Worm (Caenorhabditis elegans): ENCODE data around the gene ccdc-149.

ccdc-149 gene

DNA sequence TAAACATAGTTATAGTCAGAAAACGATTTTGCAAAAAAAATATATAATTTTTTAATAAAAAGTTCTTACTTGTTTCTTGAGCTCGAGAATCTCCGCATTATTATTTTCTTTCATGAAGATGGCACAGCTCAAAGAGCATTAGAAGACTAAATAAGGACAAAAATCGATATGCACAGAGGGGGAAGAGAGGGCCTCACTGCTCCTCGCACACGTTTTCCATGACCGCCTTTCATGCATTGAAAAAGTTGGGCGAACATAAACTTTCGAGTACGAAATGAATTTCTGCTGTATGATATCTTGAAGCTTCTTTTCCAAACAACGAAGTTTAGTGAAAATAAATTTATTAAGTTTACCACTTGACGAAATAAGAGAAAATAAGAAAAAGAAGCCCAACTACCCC lies at the start of gene ccdc-149:
Gene ccdc-149 (minus strand): TSS at position 221 of the 400 bp plus-strand sequence.
- 0 out of 2 replicates have a peak, but pooled peaks have one; percentile 27 for TF ChIP-seq tra-1 (GFP tag; IDR thresholded peaks at IDR 0.05)
- 0 out of 2 replicates have a peak, but pooled peaks have one; percentile 20 for TF ChIP-seq lin-1 (GFP tag; IDR thresholded peaks at IDR 0.05)
- no peak for TF ChIP-seq lin-29 (GFP tag; IDR thresholded peaks at IDR 0.05)
- TF ChIP-seq nhr-77 (tag; optimal IDR thresholded peaks at IDR 0.05) = no peak
- TF ChIP-seq dpl-1 (GFP tag; optimal IDR thresholded peaks at IDR 0.05) = no peak
- TF ChIP-seq daf-16 (GFP tag; optimal IDR thresholded peaks at IDR 0.05) = no peak
- TF ChIP-seq daf-16 (tag; optimal IDR thresholded peaks at IDR 0.05) = peak; percentile 13
- TF ChIP-seq ceh-82 (tag; optimal IDR thresholded peaks at IDR 0.05) = no peak
- 0 out of 2 replicates have a peak, but pooled peaks have one; percentile 27 for TF ChIP-seq hmg-1.1 (GFP tag; IDR thresholded peaks at IDR 0.05)
- no peak for TF ChIP-seq egl-43 (GFP tag; IDR thresholded peaks at IDR 0.05)
- peak; percentile 7 for TF ChIP-seq nhr-102 (tag; optimal IDR thresholded peaks at IDR 0.05)
- peak; percentile 5; the same call in 1 of the 2 replicates for TF ChIP-seq dmd-6 (GFP tag; IDR thresholded peaks at IDR 0.05)
- peak; percentile 25 for TF ChIP-seq mep-1 (tag; optimal IDR thresholded peaks at IDR 0.05)

DNA sequence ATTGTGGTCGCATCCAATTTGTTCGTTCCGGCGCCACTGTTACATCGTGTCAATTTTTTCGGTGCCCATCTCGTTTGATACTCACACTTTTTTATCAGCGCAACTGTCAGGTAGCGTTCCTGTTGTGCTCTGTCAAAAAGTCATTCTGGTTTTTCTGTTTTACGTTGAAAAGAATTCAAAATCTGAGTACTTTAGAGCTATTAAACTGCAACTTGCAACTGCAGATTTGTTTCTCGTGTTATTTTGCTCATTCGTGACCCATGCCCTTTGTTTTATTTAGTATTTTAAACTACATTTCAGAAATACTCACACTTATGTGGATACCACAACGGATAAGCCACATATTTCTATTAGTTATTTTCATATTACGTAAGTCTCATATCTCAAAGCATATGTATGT lies 49.4 kb upstream of the ccdc-149 start, which contains the start of gene lev-8:
Gene lev-8 (plus strand): TSS at position 301 of the 400 bp plus-strand sequence.
- TF ChIP-seq nhr-25 (tag; optimal IDR thresholded peaks at IDR 0.05; ENCODE audit: borderline replicate concordance, insufficient read depth) (no peak), mdl-1 (tag; optimal IDR thresholded peaks at IDR 0.05) (no peak), gei-8 (GFP tag; optimal IDR thresholded peaks at IDR 0.05) (no peak), pha-4 (GFP tag; IDR thresholded peaks at IDR 0.05) (no peak), pha-4 (tag; optimal IDR thresholded peaks at IDR 0.05) (no peak), nhr-10 (tag; optimal IDR thresholded peaks at IDR 0.05) (no peak), F37D6.2 (tag; optimal IDR thresholded peaks at IDR 0.05) (no peak), lim-7 (GFP tag; IDR thresholded peaks at IDR 0.05) (no peak), F26F4.8 (GFP tag; conservative IDR thresholded peaks at IDR 0.05) (no peak)

DNA sequence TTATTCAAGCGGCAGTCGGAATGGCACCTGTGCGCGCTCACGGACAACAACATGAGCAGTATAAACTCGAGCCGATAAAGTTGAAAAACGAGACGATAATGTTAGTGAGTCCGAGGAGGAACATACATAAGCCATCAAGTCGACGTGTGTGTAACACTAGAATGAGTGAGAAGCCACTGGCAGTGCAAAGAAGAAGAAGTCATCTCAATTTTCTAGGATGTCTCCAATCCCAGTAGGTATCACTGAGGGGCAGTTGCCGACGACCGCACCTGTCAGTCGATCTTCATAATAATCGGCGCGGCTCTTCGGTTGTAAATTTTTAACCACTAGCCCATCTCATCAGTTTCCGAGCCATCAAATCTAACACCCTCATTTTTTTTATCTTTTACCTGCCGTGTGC lies 48.8 kb upstream of the ccdc-149 start:
- no peak for TF ChIP-seq T20F7.1 (GFP tag; optimal IDR thresholded peaks at IDR 0.05)
- 0 out of 2 replicates have a peak, but pooled peaks have one; percentile 29 for TF ChIP-seq hmg-1.1 (GFP tag; IDR thresholded peaks at IDR 0.05)
- peak; percentile 45; the same call in 1 of the 2 replicates for TF ChIP-seq ctbp-1 (GFP tag; IDR thresholded peaks at IDR 0.05)
- TF ChIP-seq lin-1 (GFP tag; IDR thresholded peaks at IDR 0.05) = no peak
- TF ChIP-seq ceh-20 (GFP tag; IDR thresholded peaks at IDR 0.05) = peak; percentile 8; the same call in 1 of the 2 replicates
- TF ChIP-seq set-16 (GFP tag; IDR thresholded peaks at IDR 0.05) = no peak
- TF ChIP-seq daf-8 (GFP tag; IDR thresholded peaks at IDR 0.05) = no peak
- TF ChIP-seq sdz-12 (GFP tag; optimal IDR thresholded peaks at IDR 0.05) = no peak
- TF ChIP-seq dmd-8 (GFP tag; IDR thresholded peaks at IDR 0.05) = no peak
- TF ChIP-seq aha-1 (tag) = peak; percentile 96
- peak in 1 of 2 experiments; percentile 4 for TF ChIP-seq unc-62 (GFP tag; optimal IDR thresholded peaks at IDR 0.05 in 1 of 2)
- no peak for TF ChIP-seq unc-62 (tag; optimal IDR thresholded peaks at IDR 0.05)
- 0 out of 2 replicates have a peak, but pooled peaks have one; percentile 2 for TF ChIP-seq dmd-6 (GFP tag; IDR thresholded peaks at IDR 0.05)
- peak; percentile 14 for TF ChIP-seq hlh-11 (tag; optimal IDR thresholded peaks at IDR 0.05)
- peak in 1 of 2 experiments; percentile 65 for TF ChIP-seq daf-16 (GFP tag; optimal IDR thresholded peaks at IDR 0.05)
- no peak for TF ChIP-seq daf-16 (tag; optimal IDR thresholded peaks at IDR 0.05)

ce11 chrX:11558156-11558555 lies 46.9 kb upstream of the ccdc-149 start:
- TF ChIP-seq R02D3.7 (tag; optimal IDR thresholded peaks at IDR 0.05) = no peak
- no peak for TF ChIP-seq arid-1 (GFP tag; conservative IDR thresholded peaks at IDR 0.05)
- no peak for TF ChIP-seq lir-3 (tag; optimal IDR thresholded peaks at IDR 0.05)
- no peak for TF ChIP-seq nhr-42 (GFP tag; IDR thresholded peaks at IDR 0.05)
- no peak for TF ChIP-seq nhr-28 (tag; optimal IDR thresholded peaks at IDR 0.05)
- TF ChIP-seq ces-1 (GFP tag; optimal IDR thresholded peaks at IDR 0.05) = peak; percentile 93
- TF ChIP-seq lim-7 (GFP tag; IDR thresholded peaks at IDR 0.05) = no peak
- peak; percentile 1 for TF ChIP-seq mes-2 (tag; optimal IDR thresholded peaks at IDR 0.05; ENCODE audit: poor library complexity, severe bottlenecking)
- no peak for TF ChIP-seq nhr-102 (tag; optimal IDR thresholded peaks at IDR 0.05)
- no peak for TF ChIP-seq ztf-7 (tag; optimal IDR thresholded peaks at IDR 0.05)
- no peak for TF ChIP-seq skn-1 (tag; optimal IDR thresholded peaks at IDR 0.05)
- TF ChIP-seq mep-1 (tag; optimal IDR thresholded peaks at IDR 0.05) = no peak
- no peak for TF ChIP-seq tra-1 (GFP tag; IDR thresholded peaks at IDR 0.05)
- TF ChIP-seq zfp-2 (tag; optimal IDR thresholded peaks at IDR 0.05) = no peak
- no peak for TF ChIP-seq zip-2 (tag; optimal IDR thresholded peaks at IDR 0.05)
- TF ChIP-seq D1046.2 (GFP tag; IDR thresholded peaks at IDR 0.05) = no peak
- TF ChIP-seq ctbp-1 (GFP tag; IDR thresholded peaks at IDR 0.05) = peak; percentile 50; the same call in 1 of the 2 replicates
- no peak for TF ChIP-seq dmd-9 (GFP tag; IDR thresholded peaks at IDR 0.05)
- TF ChIP-seq F10B5.3 (tag; optimal IDR thresholded peaks at IDR 0.05) = no peak

Measured in whole organism, L4 larva.